Fruit fly (Drosophila melanogaster) whole organism, embryonic: ENCODE results near the gene FucTA.
A peak's percentile ranks its signal among the peaks of the same experiment; 100 is the strongest.

Experiments
- CG12391 ChIP-seq: fragments of 200-800 bp; sonication (Bioruptor generic); optimal IDR thresholded peaks from 3 replicates; lab custom pipeline; 2018; ENCODE audit warnings: missing biosample characterization, mild to moderate bottlenecking, missing genetic modification characterization, moderate library complexity
- CG13775 ChIP-seq: fragments of 200-800 bp; sonication (Bioruptor generic); optimal IDR thresholded peaks from 3 replicates; lab custom pipeline; 2017; ENCODE audit warnings: missing biosample characterization, mild to moderate bottlenecking, missing genetic modification characterization
- CG14965 ChIP-seq: fragments of 200-800 bp; sonication (Bioruptor generic); optimal IDR thresholded peaks from 2 replicates; lab custom pipeline; 2016; ENCODE audit warnings: missing biosample characterization, missing genetic modification characterization, borderline replicate concordance
- CG1602 ChIP-seq: fragments of 200-800 bp; sonication (Bioruptor generic); optimal IDR thresholded peaks from 3 replicates; lab custom pipeline; 2016; ENCODE audit warnings: missing biosample characterization, missing genetic modification characterization
- CG16815 ChIP-seq: fragments of 200-800 bp; sonication (Bioruptor generic); optimal IDR thresholded peaks from 3 replicates; lab custom pipeline; 2017; ENCODE audit warnings: missing biosample characterization, mild to moderate bottlenecking, missing genetic modification characterization
- CG17361 ChIP-seq: fragments of 200-800 bp; sonication (Bioruptor generic); IDR thresholded peaks from 3 replicates; pipeline ENCODE4 v1.3.6; 2022; ENCODE audit warnings: missing biosample characterization, missing genetic modification characterization
- CG17802 ChIP-seq: fragments of 200-800 bp; sonication (Bioruptor generic); optimal IDR thresholded peaks from 2 replicates; lab custom pipeline; 2018; ENCODE audit warnings: missing biosample characterization, mild to moderate bottlenecking, missing genetic modification characterization, moderate library complexity
- CG30020 ChIP-seq: fragments of 200-800 bp; optimal IDR thresholded peaks from 2 replicates; lab custom pipeline; 2019; ENCODE audit warnings: missing biosample characterization, mild to moderate bottlenecking, missing genetic modification characterization, moderate library complexity
- CG3065 ChIP-seq: fragments of 200-800 bp; sonication (Bioruptor generic); optimal IDR thresholded peaks from 2 replicates; lab custom pipeline; 2016; ENCODE audit warnings: missing biosample characterization, missing genetic modification characterization
- CG43689 ChIP-seq: fragments of 200-800 bp; sonication (Bioruptor generic); IDR thresholded peaks from 2 replicates; pipeline ENCODE4 v1.3.6; 2022; ENCODE audit warnings: missing biosample characterization, missing genetic modification characterization
- CG4404 ChIP-seq: fragments of 200-800 bp; sonication (Bioruptor generic); IDR thresholded peaks from 2 replicates; pipeline ENCODE4 v1.3.6; 2022; ENCODE audit warnings: missing biosample characterization, missing genetic modification characterization
- CG4617 ChIP-seq: fragments of 200-800 bp; sonication (Bioruptor generic); optimal IDR thresholded peaks from 3 replicates; lab custom pipeline; 2016; ENCODE audit warnings: missing biosample characterization, missing genetic modification characterization, borderline replicate concordance
- CG4820 ChIP-seq: fragments of 200-800 bp; sonication (Bioruptor generic); optimal IDR thresholded peaks from 3 replicates; lab custom pipeline; 2016; ENCODE audit warnings: missing biosample characterization, missing genetic modification characterization
- CG7745 ChIP-seq: fragments of 200-800 bp; sonication (Bioruptor generic); optimal IDR thresholded peaks from 2 replicates; lab custom pipeline; 2018; ENCODE audit warnings: missing biosample characterization, mild to moderate bottlenecking, missing genetic modification characterization, moderate library complexity
- CG8089 ChIP-seq: fragments of 200-800 bp; sonication (Bioruptor generic); optimal IDR thresholded peaks from 3 replicates; lab custom pipeline; 2016; ENCODE audit warnings: missing biosample characterization, missing genetic modification characterization
- CG8359 ChIP-seq: fragments of 200-800 bp; sonication (Bioruptor generic); optimal IDR thresholded peaks from 2 replicates; lab custom pipeline; 2017; ENCODE audit warnings: missing biosample characterization, mild to moderate bottlenecking, missing genetic modification characterization, borderline replicate concordance
- CG9609 ChIP-seq: fragments of 200-800 bp; sonication (Bioruptor generic); optimal IDR thresholded peaks from 3 replicates; lab custom pipeline; 2016; ENCODE audit warnings: missing biosample characterization, missing genetic modification characterization
- CrebB ChIP-seq: fragments of 200-800 bp; sonication (Bioruptor generic); optimal IDR thresholded peaks from 3 replicates; lab custom pipeline; 2018; ENCODE audit warnings: missing biosample characterization, mild to moderate bottlenecking, missing genetic modification characterization
- Dad ChIP-seq: fragments of 200-800 bp; sonication (Bioruptor generic); optimal IDR thresholded peaks from 3 replicates; lab custom pipeline; 2016; ENCODE audit warnings: missing biosample characterization, missing genetic modification characterization
- E2f2 ChIP-seq: fragments of 200-800 bp; sonication (Bioruptor generic); IDR thresholded peaks from 2 replicates; pipeline ENCODE4 v1.3.6; 2022; ENCODE audit warnings: missing biosample characterization, missing genetic modification characterization
- Eip74EF ChIP-seq, 2 experiments: fragments of 200-800 bp in 1 of 2; fragments of >200 bp in 1 of 2; sonication (Bioruptor generic) in 1 of 2; optimal IDR thresholded peaks; 2 replicates each; lab custom pipeline; 2017 to 2019; ENCODE audit warnings: missing biosample characterization in 2 of 2, missing genetic modification characterization in 2 of 2, mild to moderate bottlenecking in 1 of 2, moderate library complexity in 1 of 2
- Ets65A ChIP-seq: fragments of 200-800 bp; sonication (Bioruptor generic); peaks from one replicate; lab custom pipeline; 2016; ENCODE audit warnings: missing biosample characterization, missing genetic modification characterization
- Gug ChIP-seq: fragments of 200-800 bp; sonication (Bioruptor generic); IDR thresholded peaks from 4 replicates; pipeline ENCODE4 v1.3.6; 2022; ENCODE audit warnings: missing biosample characterization, missing genetic modification characterization
- Ravus ChIP-seq: fragments of 200-800 bp; sonication (Bioruptor generic); IDR thresholded peaks from 2 replicates; pipeline ENCODE4 v1.3.6; 2022; ENCODE audit warnings: missing biosample characterization, missing genetic modification characterization
- Rfx ChIP-seq: fragments of 200-800 bp; sonication (Bioruptor generic); IDR thresholded peaks from 2 replicates; pipeline ENCODE4 v1.3.6; 2022; ENCODE audit warnings: missing biosample characterization, missing genetic modification characterization
- Rx ChIP-seq: fragments of 200-800 bp; sonication (Bioruptor generic); IDR thresholded peaks from 2 replicates; pipeline ENCODE4 v1.3.6; 2022; ENCODE audit warnings: missing biosample characterization, missing genetic modification characterization
- Sox100B ChIP-seq: fragments of 200-800 bp; sonication (Bioruptor generic); optimal IDR thresholded peaks from 3 replicates; lab custom pipeline; 2018; ENCODE audit warnings: missing biosample characterization, mild to moderate bottlenecking, missing genetic modification characterization
- bsh ChIP-seq, 2 experiments: fragments of 200-800 bp; sonication (Bioruptor generic); optimal IDR thresholded peaks; 2 replicates each; lab custom pipeline; 2017 to 2018; ENCODE audit warnings: mild to moderate bottlenecking in 2 of 2, missing biosample characterization in 2 of 2, missing genetic modification characterization in 2 of 2, moderate library complexity in 1 of 2
- cas ChIP-seq: fragments of 200-800 bp; sonication (Bioruptor generic); IDR thresholded peaks from 2 replicates; pipeline ENCODE4 v1.3.6; 2022; ENCODE audit warnings: missing biosample characterization, missing genetic modification characterization
- cato ChIP-seq: fragments of 200-800 bp; sonication (Bioruptor generic); optimal IDR thresholded peaks from 2 replicates; lab custom pipeline; 2016; ENCODE audit warnings: missing biosample characterization, missing genetic modification characterization, borderline replicate concordance
- caup ChIP-seq: fragments of 200-800 bp; sonication (Bioruptor generic); optimal IDR thresholded peaks from 3 replicates; lab custom pipeline; 2017; ENCODE audit warnings: missing biosample characterization, mild to moderate bottlenecking, missing genetic modification characterization, moderate library complexity; ENCODE audit not compliant: severe bottlenecking
- ewg ChIP-seq: fragments of 200-800 bp; sonication (Bioruptor generic); optimal IDR thresholded peaks from 3 replicates; lab custom pipeline; 2017; ENCODE audit warnings: mild to moderate bottlenecking, missing biosample characterization, missing genetic modification reagents, missing genetic modification characterization
- fd102C ChIP-seq: fragments of 200-800 bp; sonication (Bioruptor generic); optimal IDR thresholded peaks from 2 replicates; lab custom pipeline; 2018; ENCODE audit warnings: missing biosample characterization, mild to moderate bottlenecking, missing genetic modification characterization, moderate library complexity
- gcm ChIP-seq: fragments of 200-800 bp; sonication (Bioruptor generic); optimal IDR thresholded peaks from 2 replicates; lab custom pipeline; 2019; ENCODE audit warnings: missing biosample characterization, mild to moderate bottlenecking, missing genetic modification characterization, moderate library complexity
- gfzf ChIP-seq: fragments of 200-800 bp; sonication (Bioruptor generic); optimal IDR thresholded peaks from 2 replicates; lab custom pipeline; 2016; ENCODE audit warnings: missing biosample characterization, mild to moderate bottlenecking, missing genetic modification characterization, moderate library complexity
- mirr ChIP-seq: fragments of 200-800 bp; sonication (Bioruptor generic); optimal IDR thresholded peaks from 3 replicates; lab custom pipeline; 2018; ENCODE audit warnings: missing biosample characterization, mild to moderate bottlenecking, missing genetic modification characterization
- nom ChIP-seq: fragments of 200-800 bp; sonication (Bioruptor generic); optimal IDR thresholded peaks from 2 replicates; lab custom pipeline; 2017; ENCODE audit warnings: missing biosample characterization, missing genetic modification characterization, mild to moderate bottlenecking, moderate library complexity, missing genetic modification reagents
- ranshi ChIP-seq: fragments of 200-800 bp; sonication (Bioruptor generic); IDR thresholded peaks from 2 replicates; pipeline ENCODE4 v1.3.6; 2022; ENCODE audit warnings: missing biosample characterization, missing genetic modification characterization
- row ChIP-seq: fragments of 200-800 bp; sonication (Bioruptor generic); IDR thresholded peaks from 3 replicates; pipeline ENCODE4 v1.3.6; 2022; ENCODE audit warnings: missing biosample characterization, missing genetic modification characterization
- scrt ChIP-seq: fragments of 200-800 bp; sonication (Bioruptor generic); optimal IDR thresholded peaks from 2 replicates; lab custom pipeline; 2018; ENCODE audit warnings: missing biosample characterization, mild to moderate bottlenecking, missing genetic modification characterization, moderate library complexity
- sim ChIP-seq: fragments of 200-800 bp; sonication (Bioruptor generic); IDR thresholded peaks from 2 replicates; pipeline ENCODE4 v1.3.6; 2022; ENCODE audit warnings: missing biosample characterization, missing genetic modification characterization
- slou ChIP-seq: fragments of 200-800 bp; sonication (Bioruptor generic); optimal IDR thresholded peaks from 3 replicates; lab custom pipeline; 2016; ENCODE audit warnings: missing biosample characterization, missing genetic modification characterization
- ssp ChIP-seq: fragments of 200-800 bp; sonication (Bioruptor generic); IDR thresholded peaks from 2 replicates; pipeline ENCODE4 v1.3.6; 2022; ENCODE audit warnings: missing biosample characterization, missing genetic modification characterization
- trh ChIP-seq: fragments of 200-800 bp; sonication (Bioruptor generic); optimal IDR thresholded peaks from 2 replicates; lab custom pipeline; 2016; ENCODE audit warnings: missing biosample characterization, missing genetic modification characterization
- tup ChIP-seq: fragments of 200-800 bp; sonication (Bioruptor generic); optimal IDR thresholded peaks from 2 replicates; lab custom pipeline; 2016; ENCODE audit warnings: missing biosample characterization, mild to moderate bottlenecking, missing genetic modification characterization, moderate library complexity
- twi ChIP-seq: fragments of 200-800 bp; optimal IDR thresholded peaks from 2 replicates; lab custom pipeline; 2019; ENCODE audit warnings: missing biosample characterization, mild to moderate bottlenecking, missing genetic modification characterization, moderate library complexity
- vnd ChIP-seq: fragments of 200-800 bp; sonication (Bioruptor generic); IDR thresholded peaks from 3 replicates; pipeline ENCODE4 v1.3.6; 2022; ENCODE audit warnings: missing biosample characterization, missing genetic modification characterization; ENCODE audit not compliant: partially characterized antibody
- z ChIP-seq: fragments of 200-800 bp; sonication (Bioruptor generic); IDR thresholded peaks from 3 replicates; pipeline ENCODE4 v1.3.6; 2022; ENCODE audit warnings: missing biosample characterization, missing genetic modification characterization

Gene FucTA

DNA sequence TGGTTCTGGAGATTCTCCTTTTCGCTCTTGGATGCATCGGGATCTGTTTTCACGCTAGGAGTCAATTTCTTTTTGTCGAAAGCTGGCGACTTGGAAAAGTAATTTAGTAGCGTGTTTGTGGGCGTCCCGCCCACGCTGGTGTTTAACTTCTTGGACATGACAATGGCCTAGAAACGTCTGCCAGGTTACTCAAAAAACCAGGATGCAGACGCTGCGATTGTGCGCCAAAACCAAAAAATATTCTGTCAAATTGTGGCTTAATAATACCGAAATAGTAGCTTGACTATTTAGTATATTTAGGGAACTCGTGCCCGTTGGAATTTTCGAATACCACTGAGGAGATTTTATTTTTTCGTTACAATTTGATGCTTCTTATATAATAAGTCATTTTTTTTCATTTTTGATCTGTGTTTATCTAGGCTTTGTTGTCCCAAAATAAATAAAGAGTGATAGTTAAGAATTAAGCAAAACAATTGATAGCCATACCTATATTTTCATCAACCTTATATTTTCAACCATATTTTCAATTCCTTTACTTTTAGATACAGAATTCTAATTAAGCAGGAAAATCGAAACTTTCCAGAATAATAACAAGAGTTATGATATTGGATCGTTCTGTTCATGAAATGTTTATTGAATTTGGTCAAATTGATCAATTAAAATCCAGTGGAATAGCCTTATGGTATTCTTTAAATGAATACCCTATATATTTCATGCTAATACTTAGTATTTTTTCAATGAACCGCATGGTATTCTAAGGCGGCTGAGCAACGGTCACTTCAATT, 11.6 kb downstream of the FucTA start, which contains the start of the genes Msh6 and Prp31 (continued):
- no peak for TF ChIP-seq cas (GFP tag; lab: Robert Waterston, UW)
- no peak for TF ChIP-seq CG3065 (GFP tag; lab: Kevin White, UChicago)
- TF ChIP-seq Rx, result no peak; the same call in 1 of the 2 replicates
- TF ChIP-seq CG30020 (tag; lab: Kevin White, UChicago), result peak; percentile 72
- peak; percentile 59 for TF ChIP-seq cato
- TF ChIP-seq gcm (GFP tag; lab: Kevin White, UChicago), result no peak
- TF ChIP-seq CG8089, result peak; percentile 18
- TF ChIP-seq mirr (GFP tag; lab: Kevin White, UChicago), result no peak
- TF ChIP-seq row, result peak; percentile 82
- TF ChIP-seq bsh (GFP tag; optimal IDR thresholded peaks at IDR 0.05; lab: Kevin White, UChicago), result peak in 1 of 2 experiments; percentile 61
- no peak for TF ChIP-seq scrt (GFP tag; lab: Kevin White, UChicago)
- no peak for TF ChIP-seq CrebB (tag; lab: Kevin White, UChicago)
- TF ChIP-seq slou (GFP tag; lab: Kevin White, UChicago), result peak; percentile 32
- no peak for TF ChIP-seq vnd
- no peak for TF ChIP-seq fd102C
- no peak for TF ChIP-seq CG4617 (GFP tag; lab: Kevin White, UChicago)
- peak; percentile 51 for TF ChIP-seq ewg
- peak; percentile 78 for TF ChIP-seq CG1602
- TF ChIP-seq Rfx, result peak; percentile 68
- peak; percentile 67; the same call in 1 of the 2 replicates for TF ChIP-seq ranshi (GFP tag; lab: Robert Waterston, UW)
- TF ChIP-seq Eip74EF (GFP tag; optimal IDR thresholded peaks at IDR 0.05; lab: Kevin White, UChicago), result no peak
- TF ChIP-seq CG9609 (GFP tag; lab: Kevin White, UChicago), result peak; percentile 72
- no peak for TF ChIP-seq tup (GFP tag; lab: Kevin White, UChicago)
- peak; percentile 73 for TF ChIP-seq E2f2 (GFP tag; lab: Robert Waterston, UW)
- no peak for TF ChIP-seq CG14965
- TF ChIP-seq caup (GFP tag; lab: Kevin White, UChicago), result no peak
- no peak for TF ChIP-seq CG7745 (tag; lab: Kevin White, UChicago)
- peak; percentile 70 for TF ChIP-seq CG4820 (GFP tag; lab: Kevin White, UChicago)
- TF ChIP-seq Dad (GFP tag; lab: Kevin White, UChicago), result no peak
- TF ChIP-seq Ravus (GFP tag; lab: Robert Waterston, UW), result no peak
- no peak for TF ChIP-seq z
- TF ChIP-seq Gug (GFP tag; lab: Robert Waterston, UW), result no peak; the same call in 3 of the 4 replicates
- no peak for TF ChIP-seq trh (GFP tag; lab: Kevin White, UChicago)
- peak; percentile 82 for TF ChIP-seq CG17361 (GFP tag; lab: Robert Waterston, UW)
- TF ChIP-seq nom (GFP tag; lab: Kevin White, UChicago), result no peak
- TF ChIP-seq Ets65A, result peak; percentile 80
- TF ChIP-seq gfzf (GFP tag; lab: Kevin White, UChicago), result peak; percentile 79
- peak; percentile 87 for TF ChIP-seq CG12391 (tag; lab: Kevin White, UChicago)
- TF ChIP-seq twi (tag; lab: Kevin White, UChicago), result peak; percentile 72
- TF ChIP-seq CG16815 (GFP tag; lab: Kevin White, UChicago), result peak; percentile 74
- TF ChIP-seq CG4404 (GFP tag; lab: Robert Waterston, UW), result 0 out of 2 replicates have a peak, but pooled peaks have one; percentile 23
- TF ChIP-seq CG43689 (GFP tag; lab: Robert Waterston, UW), result no peak
- TF ChIP-seq CG17802, result peak; percentile 58
- TF ChIP-seq CG13775 (GFP tag; lab: Kevin White, UChicago), result peak; percentile 82
- TF ChIP-seq Sox100B (GFP tag; lab: Kevin White, UChicago), result peak; percentile 69
- TF ChIP-seq sim (GFP tag; lab: Robert Waterston, UW), result no peak
- peak; percentile 71 for TF ChIP-seq ssp
- no peak for TF ChIP-seq CG8359 (GFP tag; lab: Kevin White, UChicago)
